Fruit fly (Drosophila melanogaster) whole organism, embryonic: ENCODE data around the gene CG13365.

Experiments used
- B-H2 ChIP-seq: fragments of 200-800 bp; sonication (Bioruptor generic); optimal IDR thresholded peaks from 2 replicates; lab custom pipeline; 2018; ENCODE audit warnings: missing biosample characterization, mild to moderate bottlenecking, missing genetic modification characterization
- C15 ChIP-seq: fragments of 200-800 bp; sonication (Bioruptor generic); IDR thresholded peaks from 3 replicates; pipeline ENCODE4 v1.3.6; 2022; ENCODE audit warnings: missing biosample characterization, missing genetic modification characterization
- CG10274 ChIP-seq: fragments of 200-800 bp; sonication (Bioruptor generic); optimal IDR thresholded peaks from 3 replicates; lab custom pipeline; 2017; ENCODE audit warnings: missing biosample characterization, mild to moderate bottlenecking, missing genetic modification characterization
- CG12942 ChIP-seq: fragments of 200-800 bp; sonication (Bioruptor generic); optimal IDR thresholded peaks from 3 replicates; lab custom pipeline; 2016; ENCODE audit warnings: missing biosample characterization, missing genetic modification characterization
- CG13775 ChIP-seq: fragments of 200-800 bp; sonication (Bioruptor generic); optimal IDR thresholded peaks from 3 replicates; lab custom pipeline; 2017; ENCODE audit warnings: missing biosample characterization, mild to moderate bottlenecking, missing genetic modification characterization
- CG14667 ChIP-seq: fragments of 200-800 bp; sonication (Bioruptor generic); IDR thresholded peaks from 2 replicates; pipeline ENCODE4 v1.3.6; 2022; ENCODE audit warnings: missing biosample characterization, missing genetic modification characterization
- CG14965 ChIP-seq: fragments of 200-800 bp; sonication (Bioruptor generic); optimal IDR thresholded peaks from 2 replicates; lab custom pipeline; 2016; ENCODE audit warnings: missing biosample characterization, missing genetic modification characterization, borderline replicate concordance
- CG1792 ChIP-seq: fragments of 200-800 bp; sonication (Bioruptor generic); optimal IDR thresholded peaks from 2 replicates; lab custom pipeline; 2016; ENCODE audit warnings: missing biosample characterization, missing genetic modification characterization
- CG18262 ChIP-seq: fragments of 200-800 bp; optimal IDR thresholded peaks from 3 replicates; lab custom pipeline; 2019; ENCODE audit warnings: missing biosample characterization, mild to moderate bottlenecking, missing genetic modification characterization, moderate library complexity
- CG30403 ChIP-seq: fragments of 200-800 bp; sonication (Bioruptor generic); optimal IDR thresholded peaks from 3 replicates; lab custom pipeline; 2016; ENCODE audit warnings: missing biosample characterization, missing genetic modification characterization
- CG32772 ChIP-seq: fragments of 200-800 bp; sonication (Bioruptor generic); IDR thresholded peaks from 2 replicates; pipeline ENCODE4 v1.3.6; 2022; ENCODE audit warnings: missing biosample characterization, missing genetic modification characterization
- CG34422 ChIP-seq: fragments of 200-800 bp; sonication (Bioruptor generic); IDR thresholded peaks from 3 replicates; pipeline ENCODE4 v1.3.6; 2022; ENCODE audit warnings: missing biosample characterization, missing genetic modification characterization
- CG4617 ChIP-seq: fragments of 200-800 bp; sonication (Bioruptor generic); optimal IDR thresholded peaks from 3 replicates; lab custom pipeline; 2016; ENCODE audit warnings: missing biosample characterization, missing genetic modification characterization, borderline replicate concordance
- CG6765 ChIP-seq: fragments of 200-800 bp; sonication (Bioruptor generic); optimal IDR thresholded peaks from 3 replicates; lab custom pipeline; 2017; ENCODE audit warnings: missing biosample characterization, mild to moderate bottlenecking, missing genetic modification characterization
- CG7786 ChIP-seq: fragments of 200-800 bp; sonication (Bioruptor generic); optimal IDR thresholded peaks from 2 replicates; lab custom pipeline; 2016; ENCODE audit warnings: missing biosample characterization, missing genetic modification characterization
- CG8359 ChIP-seq: fragments of 200-800 bp; sonication (Bioruptor generic); optimal IDR thresholded peaks from 2 replicates; lab custom pipeline; 2017; ENCODE audit warnings: missing biosample characterization, mild to moderate bottlenecking, missing genetic modification characterization, borderline replicate concordance
- CG9797 ChIP-seq: fragments of 200-800 bp; sonication (Bioruptor generic); optimal IDR thresholded peaks from 3 replicates; lab custom pipeline; 2018; ENCODE audit warnings: missing biosample characterization, mild to moderate bottlenecking, missing genetic modification characterization
- CG9876 ChIP-seq: fragments of 200-800 bp; sonication (Bioruptor generic); optimal IDR thresholded peaks from 2 replicates; lab custom pipeline; 2016; ENCODE audit warnings: missing biosample characterization, missing genetic modification characterization
- CG9932 ChIP-seq: fragments of 200-800 bp; sonication (Bioruptor generic); IDR thresholded peaks from 2 replicates; pipeline ENCODE4 v1.3.6; 2022; ENCODE audit warnings: missing biosample characterization, missing genetic modification characterization
- Chrac-16 ChIP-seq: fragments of 200-800 bp; sonication (Bioruptor generic); optimal IDR thresholded peaks from 3 replicates; lab custom pipeline; 2016; ENCODE audit warnings: missing biosample characterization, missing genetic modification characterization
- Dref ChIP-seq: fragments of 200-800 bp; sonication (Bioruptor generic); IDR thresholded peaks from 2 replicates; pipeline ENCODE4 v1.3.6; 2022; ENCODE audit warnings: missing biosample characterization, missing genetic modification characterization
- H15 ChIP-seq: fragments of 200-800 bp; sonication (Bioruptor generic); IDR thresholded peaks from 3 replicates; pipeline ENCODE4 v1.3.6; 2022; ENCODE audit warnings: missing biosample characterization, missing genetic modification characterization
- Hand ChIP-seq: fragments of 200-800 bp; sonication (Bioruptor generic); optimal IDR thresholded peaks from 2 replicates; lab custom pipeline; 2017; ENCODE audit warnings: mild to moderate bottlenecking, missing biosample characterization, missing genetic modification reagents, missing genetic modification characterization
- Hsf ChIP-seq: fragments of 200-800 bp; sonication (Bioruptor generic); optimal IDR thresholded peaks from 3 replicates; lab custom pipeline; 2016; ENCODE audit warnings: missing biosample characterization, missing genetic modification characterization
- Lhr ChIP-seq: fragments of 200-800 bp; sonication (Bioruptor generic); optimal IDR thresholded peaks from 3 replicates; lab custom pipeline; 2017; ENCODE audit warnings: mild to moderate bottlenecking, missing biosample characterization, missing genetic modification reagents, missing genetic modification characterization
- Max ChIP-seq: fragments of 200-800 bp; sonication (Bioruptor generic); optimal IDR thresholded peaks from 2 replicates; lab custom pipeline; 2016; ENCODE audit warnings: missing biosample characterization, mild to moderate bottlenecking, missing genetic modification characterization
- Meics ChIP-seq: fragments of 200-800 bp; sonication (Bioruptor generic); optimal IDR thresholded peaks from 2 replicates; lab custom pipeline; 2017; ENCODE audit warnings: missing biosample characterization, mild to moderate bottlenecking, missing genetic modification characterization
- Myb ChIP-seq: fragments of 200-800 bp; sonication (Bioruptor generic); optimal IDR thresholded peaks from 2 replicates; lab custom pipeline; 2016; ENCODE audit warnings: missing biosample characterization, missing genetic modification characterization
- NfI ChIP-seq: fragments of 200-800 bp; sonication (Bioruptor generic); optimal IDR thresholded peaks from 3 replicates; lab custom pipeline; 2018; ENCODE audit warnings: missing biosample characterization, mild to moderate bottlenecking, missing genetic modification characterization, moderate library complexity
- Pdp1 ChIP-seq, 2 experiments: fragments of 200-800 bp; sonication (Bioruptor generic); optimal IDR thresholded peaks; 3 replicates each; lab custom pipeline; 2016; ENCODE audit warnings: missing biosample characterization in 2 of 2, missing genetic modification characterization in 2 of 2, mild to moderate bottlenecking in 1 of 2, moderate library complexity in 1 of 2
- ash1 ChIP-seq: fragments of 200-800 bp; sonication (Bioruptor generic); optimal IDR thresholded peaks from 2 replicates; lab custom pipeline; 2018; ENCODE audit warnings: missing biosample characterization, mild to moderate bottlenecking, missing genetic modification characterization
- cas ChIP-seq: fragments of 200-800 bp; sonication (Bioruptor generic); IDR thresholded peaks from 2 replicates; pipeline ENCODE4 v1.3.6; 2022; ENCODE audit warnings: missing biosample characterization, missing genetic modification characterization
- crc ChIP-seq: fragments of 200-800 bp; sonication (Bioruptor generic); optimal IDR thresholded peaks from 2 replicates; lab custom pipeline; 2016; ENCODE audit warnings: missing biosample characterization, missing genetic modification characterization
- dpn ChIP-seq, 2 experiments: fragments of 200-800 bp; sonication (Bioruptor generic); optimal IDR thresholded peaks; 3 replicates each; lab custom pipeline; 2016; ENCODE audit warnings: missing biosample characterization in 2 of 2, missing genetic modification characterization in 2 of 2
- dysf ChIP-seq: fragments of 200-800 bp; sonication (Bioruptor generic); IDR thresholded peaks from 3 replicates; pipeline ENCODE4 v1.3.6; 2022; ENCODE audit warnings: missing biosample characterization, missing genetic modification characterization
- fru ChIP-seq: fragments of >200 bp; optimal IDR thresholded peaks from 2 replicates; lab custom pipeline; 2017
- her ChIP-seq: fragments of 200-800 bp; sonication (Bioruptor generic); optimal IDR thresholded peaks from 2 replicates; lab custom pipeline; 2016; ENCODE audit warnings: missing biosample characterization, missing genetic modification characterization
- hkb ChIP-seq, 2 experiments: fragments of 200-800 bp in 1 of 2; fragments of >200 bp in 1 of 2; sonication (Bioruptor generic) in 1 of 2; IDR thresholded peaks in 1 of 2; optimal IDR thresholded peaks in 1 of 2; 2 replicates each; pipeline versions ENCODE4 v1.3.6 to Lab custom; 2017 to 2022; ENCODE audit warnings: missing biosample characterization in 1 of 2, missing genetic modification characterization in 1 of 2
- inv ChIP-seq: fragments of 200-800 bp; sonication (Bioruptor generic); IDR thresholded peaks from 2 replicates; pipeline ENCODE4 v1.3.6; 2022; ENCODE audit warnings: missing biosample characterization, missing genetic modification characterization; ENCODE audit not compliant: partially characterized antibody
- jigr1 ChIP-seq: fragments of 200-800 bp; sonication (Bioruptor generic); IDR thresholded peaks from 3 replicates; pipeline ENCODE4 v1.3.6; 2022; ENCODE audit warnings: missing biosample characterization, missing genetic modification characterization
- klu ChIP-seq: fragments of 200-800 bp; sonication (Bioruptor generic); IDR thresholded peaks from 2 replicates; pipeline ENCODE4 v1.3.6; 2022; ENCODE audit warnings: missing biosample characterization, missing genetic modification characterization
- luna ChIP-seq: fragments of 200-800 bp; sonication (Bioruptor generic); optimal IDR thresholded peaks from 2 replicates; lab custom pipeline; 2016; ENCODE audit warnings: missing biosample characterization, missing genetic modification characterization
- mirr ChIP-seq: fragments of 200-800 bp; sonication (Bioruptor generic); optimal IDR thresholded peaks from 3 replicates; lab custom pipeline; 2018; ENCODE audit warnings: missing biosample characterization, mild to moderate bottlenecking, missing genetic modification characterization
- oc ChIP-seq: fragments of 200-800 bp; sonication (Bioruptor generic); optimal IDR thresholded peaks from 2 replicates; lab custom pipeline; 2018; ENCODE audit warnings: missing biosample characterization, mild to moderate bottlenecking, missing genetic modification characterization, moderate library complexity
- repo ChIP-seq: fragments of 200-800 bp; sonication (Bioruptor generic); optimal IDR thresholded peaks from 2 replicates; lab custom pipeline; 2016; ENCODE audit warnings: missing biosample characterization, missing genetic modification characterization
- run ChIP-seq: fragments of 200-800 bp; sonication (Bioruptor generic); optimal IDR thresholded peaks from 3 replicates; lab custom pipeline; 2018; ENCODE audit warnings: missing biosample characterization, mild to moderate bottlenecking, missing genetic modification characterization
- salm ChIP-seq: fragments of 200-800 bp; sonication (Bioruptor generic); optimal IDR thresholded peaks from 2 replicates; lab custom pipeline; 2018; ENCODE audit warnings: missing biosample characterization, mild to moderate bottlenecking, missing genetic modification characterization
- schlank ChIP-seq: fragments of 200-800 bp; sonication (Bioruptor generic); optimal IDR thresholded peaks from 2 replicates; lab custom pipeline; 2018; ENCODE audit warnings: missing biosample characterization, mild to moderate bottlenecking, missing genetic modification characterization
- vvl ChIP-seq: fragments of 200-800 bp; sonication (Bioruptor generic); IDR thresholded peaks from 2 replicates; pipeline ENCODE4 v1.3.6; 2022; ENCODE audit warnings: missing biosample characterization, missing genetic modification characterization

CG13365 gene

DNA sequence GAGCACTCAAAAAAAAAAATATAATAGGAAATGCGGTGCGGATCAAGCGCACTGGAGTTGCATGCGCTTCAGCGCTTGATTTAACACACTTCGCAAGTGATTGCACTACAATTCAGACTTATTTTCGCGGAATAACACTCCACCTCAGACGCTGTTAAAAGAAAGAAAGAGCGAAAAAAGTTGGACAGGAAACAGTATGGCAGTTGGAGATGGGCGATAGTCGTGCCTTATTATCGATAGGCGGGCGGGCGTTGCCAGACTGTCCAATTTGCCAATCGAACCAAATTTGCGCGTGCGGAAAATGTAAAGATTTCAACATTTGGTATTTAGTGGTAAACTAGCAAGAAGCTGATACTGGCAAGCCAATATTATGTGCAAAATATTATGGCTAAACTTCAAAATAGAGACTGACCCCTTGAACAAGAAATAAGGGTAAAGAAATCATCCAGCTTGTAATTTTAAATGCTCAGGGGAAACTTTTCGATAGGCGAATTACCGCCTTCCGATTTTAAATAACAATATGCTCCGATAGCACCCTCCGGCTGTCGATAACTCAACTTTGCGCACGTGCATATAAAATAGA lies 8.3 kb upstream of the CG13365 start, which contains the start of the genes RpL36 and Mybbp1A (continued):
- TF ChIP-seq CG13775 (GFP tag; lab: Kevin White, UChicago) = peak; percentile 82
- peak; percentile 66 for TF ChIP-seq repo (GFP tag; lab: Kevin White, UChicago)
- peak; percentile 80 for TF ChIP-seq Max
- TF ChIP-seq klu = peak; percentile 30; the same call in 1 of the 2 replicates
- peak; percentile 64; the same call in 2 of the 3 replicates for TF ChIP-seq H15
- TF ChIP-seq CG18262 (tag; lab: Kevin White, UChicago) = peak; percentile 35
- TF ChIP-seq Dref (GFP tag; lab: Robert Waterston, UW) = peak; percentile 91
- TF ChIP-seq fru (lab: Kevin White, UChicago) = no peak
- peak; percentile 69 for TF ChIP-seq CG4617 (GFP tag; lab: Kevin White, UChicago)
- peak; percentile 55; the same call in 2 of the 3 replicates for TF ChIP-seq dysf (GFP tag; lab: Robert Waterston, UW)
- TF ChIP-seq B-H2 = peak; percentile 80
- TF ChIP-seq Hsf (GFP tag; lab: Kevin White, UChicago) = peak; percentile 77
- peak; percentile 52 for TF ChIP-seq CG12942 (GFP tag; lab: Kevin White, UChicago)
- peak; percentile 72 for TF ChIP-seq CG30403 (GFP tag; lab: Kevin White, UChicago)
- TF ChIP-seq luna (GFP tag; lab: Kevin White, UChicago) = peak; percentile 58
- TF ChIP-seq mirr (GFP tag; lab: Kevin White, UChicago) = peak; percentile 69
- peak; percentile 37 to 71 for TF ChIP-seq Pdp1 (GFP tag; optimal IDR thresholded peaks at IDR 0.05; lab: Kevin White, UChicago)
- TF ChIP-seq CG34422 (GFP tag; lab: Robert Waterston, UW) = peak; percentile 79
- peak; percentile 8 for TF ChIP-seq CG8359 (GFP tag; lab: Kevin White, UChicago)
- peak; percentile 3 for TF ChIP-seq run
- TF ChIP-seq C15 = no peak
- TF ChIP-seq crc (GFP tag; lab: Kevin White, UChicago) = peak; percentile 52
- TF ChIP-seq vvl (GFP tag; lab: Robert Waterston, UW) = peak; percentile 78
- TF ChIP-seq CG14965 (GFP tag; lab: Kevin White, UChicago) = peak; percentile 52
- TF ChIP-seq CG9932 (GFP tag; lab: Robert Waterston, UW) = peak; percentile 68
- TF ChIP-seq ash1 = peak; percentile 50
- TF ChIP-seq CG10274 (GFP tag; lab: Kevin White, UChicago) = peak; percentile 69
- TF ChIP-seq CG7786 (GFP tag; lab: Kevin White, UChicago) = peak; percentile 70
- TF ChIP-seq Hand = peak; percentile 66
- peak; percentile 68 for TF ChIP-seq CG1792
- TF ChIP-seq Myb (GFP tag; lab: Kevin White, UChicago) = peak; percentile 83
- peak; percentile 86 for TF ChIP-seq her (GFP tag; lab: Kevin White, UChicago)
- peak; percentile 66 for TF ChIP-seq Lhr (GFP tag; lab: Kevin White, UChicago)
- TF ChIP-seq hkb (optimal IDR thresholded peaks at IDR 0.05; lab: Kevin White, UChicago) = peak; percentile 78
- 0 out of 2 replicates have a peak, but pooled peaks have one; percentile 44 for TF ChIP-seq hkb (GFP tag; IDR thresholded peaks at IDR 0.05; lab: Robert Waterston, UW)
- TF ChIP-seq dpn (GFP tag; optimal IDR thresholded peaks at IDR 0.05; lab: Kevin White, UChicago) = peak; percentile 54 to 82
- TF ChIP-seq schlank (tag; lab: Kevin White, UChicago) = peak; percentile 79
- no peak for TF ChIP-seq salm (tag; lab: Kevin White, UChicago)
- no peak for TF ChIP-seq oc
- peak; percentile 87 for TF ChIP-seq Meics (GFP tag; lab: Kevin White, UChicago)
- peak; percentile 68 for TF ChIP-seq CG9797 (GFP tag; lab: Kevin White, UChicago)
- TF ChIP-seq Chrac-16 (GFP tag; lab: Kevin White, UChicago) = peak; percentile 51
- peak; percentile 85 for TF ChIP-seq inv (GFP tag; lab: Robert Waterston, UW)
- TF ChIP-seq cas (GFP tag; lab: Robert Waterston, UW) = no peak
- TF ChIP-seq CG32772 = peak; percentile 70
- TF ChIP-seq CG9876 (GFP tag; lab: Kevin White, UChicago) = peak; percentile 78
- TF ChIP-seq CG14667 (GFP tag; lab: Robert Waterston, UW) = no peak
- TF ChIP-seq CG6765 = peak; percentile 79
- TF ChIP-seq jigr1 (GFP tag; lab: Robert Waterston, UW) = no peak
- TF ChIP-seq NfI = peak; percentile 86
